Worm (Caenorhabditis elegans): ENCODE measurements around the gene drl-1.

- TF ChIP-seq sea-2 (GFP tag; IDR thresholded peaks at IDR 0.05) (no peak), ama-1 (optimal IDR thresholded peaks at IDR 0.05) (no peak), ama-1 (GFP tag; optimal IDR thresholded peaks at IDR 0.05) (no peak), unc-62 (GFP tag; optimal IDR thresholded peaks at IDR 0.05) (no peak), die-1 (tag; optimal IDR thresholded peaks at IDR 0.05) (no peak), T07F8.4 (tag; optimal IDR thresholded peaks at IDR 0.05) (no peak)
Observed at ce11 chrIV:298204-298603, 26.7 kb upstream of the drl-1 start, which contains the start of gene pnp-1.

Data from whole organism, young adult.